Worm (Caenorhabditis elegans) whole organism, L2 larva: ENCODE results near the gene unc-64.

Experiments
- ZK546.5 ChIP-seq: sonication (generic microtip); optimal IDR thresholded peaks from 2 replicates; lab custom pipeline; 2017; ENCODE audit warnings: missing biosample characterization, missing genetic modification characterization
- ceh-16 ChIP-seq: fragments of 150-350 bp; optimal IDR thresholded peaks from 2 replicates; lab custom pipeline; 2014; ENCODE audit warnings: missing biosample characterization, missing genetic modification characterization
- egl-27 ChIP-seq: sonication (generic microtip); optimal IDR thresholded peaks from 3 replicates; lab custom pipeline; 2017; ENCODE audit warnings: missing biosample characterization, missing genetic modification reagents, missing genetic modification characterization
- lin-13 ChIP-seq: fragments of 150-350 bp; optimal IDR thresholded peaks from 2 replicates; lab custom pipeline; 2014; ENCODE audit warnings: missing biosample characterization, missing genetic modification reagents, missing genetic modification characterization
- lsy-2 ChIP-seq, 2 experiments: fragments of 150-350 bp in 1 of 2; sonication (generic microtip) in 1 of 2; optimal IDR thresholded peaks; 2 replicates each; lab custom pipeline; 2014 to 2017; ENCODE audit warnings: missing biosample characterization in 2 of 2, missing genetic modification characterization in 2 of 2
- mab-5 ChIP-seq: fragments of 150-350 bp; optimal IDR thresholded peaks from 2 replicates; lab custom pipeline; 2014; ENCODE audit warnings: missing biosample characterization, missing genetic modification characterization
- nhr-23 ChIP-seq: fragments of 150-350 bp; optimal IDR thresholded peaks from 2 replicates; lab custom pipeline; 2014; ENCODE audit warnings: missing biosample characterization, missing genetic modification reagents, missing genetic modification characterization
- nhr-237 ChIP-seq: fragments of 150-350 bp; optimal IDR thresholded peaks from 2 replicates; lab custom pipeline; 2014; ENCODE audit warnings: missing biosample characterization, missing genetic modification characterization
- nhr-6 ChIP-seq: fragments of 150-350 bp; optimal IDR thresholded peaks from 2 replicates; lab custom pipeline; 2014; ENCODE audit warnings: missing biosample characterization, missing genetic modification characterization
- skn-1 ChIP-seq: sonication (generic microtip); optimal IDR thresholded peaks from 2 replicates; lab custom pipeline; 2017; ENCODE audit warnings: missing biosample characterization, missing genetic modification characterization
- zag-1 ChIP-seq: fragments of 150-350 bp; optimal IDR thresholded peaks from 2 replicates; lab custom pipeline; 2014; ENCODE audit warnings: missing biosample characterization, missing genetic modification characterization
- ztf-11 ChIP-seq: sonication (generic microtip); optimal IDR thresholded peaks from 2 replicates; lab custom pipeline; 2017; ENCODE audit warnings: missing biosample characterization, missing genetic modification characterization
- ztf-4 ChIP-seq: fragments of 150-350 bp; optimal IDR thresholded peaks from 2 replicates; lab custom pipeline; 2014; ENCODE audit warnings: missing biosample characterization, missing genetic modification characterization

- TF ChIP-seq ztf-4 (tag; lab: Kevin White, UChicago) (no peak), ceh-16 (tag; lab: Kevin White, UChicago) (no peak), zag-1 (no peak), nhr-23 (tag; lab: Kevin White, UChicago) (no peak), ZK546.5 (tag; lab: Kevin White, UChicago) (no peak), nhr-6 (tag; lab: Kevin White, UChicago) (no peak), ztf-11 (tag; lab: Kevin White, UChicago) (no peak), lsy-2 (tag; optimal IDR thresholded peaks at IDR 0.05; lab: Kevin White, UChicago) (peak in 1 of 2 experiments; percentile 60), mab-5 (tag; lab: Kevin White, UChicago) (no peak), nhr-237 (tag; lab: Kevin White, UChicago) (no peak), skn-1 (no peak), lin-13 (GFP tag; lab: Kevin White, UChicago) (no peak), egl-27 (tag; lab: Kevin White, UChicago) (no peak)
Observed at ce11 chrIII:13313788-13314187, 36.7 kb downstream of the unc-64 start, which contains the start of gene Y43F4B.10.
